Worm (Caenorhabditis elegans) whole organism, L2 larva: ENCODE data around the gene C18G1.1.
A peak's percentile ranks its signal among the peaks of the same experiment; 100 is the strongest.
"Not testable (repeated sequence)": the region's sequence is repeated elsewhere in the genome, so short reads cannot be mapped to it uniquely, and the experiment has no call there.

ENCODE experiments used
- F13H6.1 ChIP-seq: sonication (generic microtip); optimal IDR thresholded peaks from 2 replicates; lab custom pipeline; 2016; ENCODE audit warnings: missing genetic modification characterization, missing compliant biosample characterization
- Y55F3AM.14 ChIP-seq: fragments of 200-800 bp; sonication (Bioruptor generic); optimal IDR thresholded peaks from 2 replicates; lab custom pipeline; 2018; ENCODE audit warnings: mild to moderate bottlenecking, missing genetic modification characterization, missing compliant biosample characterization
- ZK546.5 ChIP-seq: sonication (generic microtip); optimal IDR thresholded peaks from 2 replicates; lab custom pipeline; 2017; ENCODE audit warnings: missing biosample characterization, missing genetic modification characterization
- alr-1 ChIP-seq: fragments of 150-350 bp; optimal IDR thresholded peaks from 2 replicates; lab custom pipeline; 2014; ENCODE audit warnings: missing biosample characterization, missing genetic modification characterization
- aly-2 ChIP-seq: fragments of 150-350 bp; optimal IDR thresholded peaks from 2 replicates; lab custom pipeline; 2014; ENCODE audit warnings: missing biosample characterization, missing genetic modification characterization
- ama-1 ChIP-seq: fragments of 150-350 bp; optimal IDR thresholded peaks from 2 replicates; lab custom pipeline; 2018; ENCODE audit warnings: inconsistent platforms
- blmp-1 ChIP-seq: sonication (generic microtip); optimal IDR thresholded peaks from 2 replicates; lab custom pipeline; 2017; ENCODE audit warnings: missing genetic modification characterization, mild to moderate bottlenecking, missing compliant biosample characterization, antibody characterized with exemption, moderate library complexity; ENCODE audit not compliant: insufficient read depth
- ceh-16 ChIP-seq: fragments of 150-350 bp; optimal IDR thresholded peaks from 2 replicates; lab custom pipeline; 2014; ENCODE audit warnings: missing biosample characterization, missing genetic modification characterization
- dmd-4 ChIP-seq: sonication (generic microtip); optimal IDR thresholded peaks from 2 replicates; lab custom pipeline; 2017; ENCODE audit warnings: missing biosample characterization, missing genetic modification characterization
- egl-27 ChIP-seq: sonication (generic microtip); optimal IDR thresholded peaks from 3 replicates; lab custom pipeline; 2017; ENCODE audit warnings: missing biosample characterization, missing genetic modification reagents, missing genetic modification characterization
- elt-1 ChIP-seq: fragments of 150-350 bp; optimal IDR thresholded peaks from 2 replicates; lab custom pipeline; 2014; ENCODE audit warnings: missing biosample characterization, missing genetic modification characterization
- fos-1 ChIP-seq: fragments of 150-350 bp; optimal IDR thresholded peaks from 2 replicates; lab custom pipeline; 2014; ENCODE audit warnings: missing biosample characterization, missing genetic modification characterization
- lin-13 ChIP-seq: fragments of 150-350 bp; optimal IDR thresholded peaks from 2 replicates; lab custom pipeline; 2014; ENCODE audit warnings: missing biosample characterization, missing genetic modification reagents, missing genetic modification characterization
- lsy-2 ChIP-seq, 2 experiments: fragments of 150-350 bp in 1 of 2; sonication (generic microtip) in 1 of 2; optimal IDR thresholded peaks; 2 replicates each; lab custom pipeline; 2014 to 2017; ENCODE audit warnings: missing biosample characterization in 2 of 2, missing genetic modification characterization in 2 of 2
- mbf-1 ChIP-seq: sonication (generic microtip); optimal IDR thresholded peaks from 2 replicates; lab custom pipeline; 2017; ENCODE audit warnings: missing biosample characterization, missing genetic modification characterization
- nhr-10 ChIP-seq: sonication (generic microtip); optimal IDR thresholded peaks from 2 replicates; lab custom pipeline; 2017; ENCODE audit warnings: missing biosample characterization, missing genetic modification characterization
- nhr-12 ChIP-seq: fragments of 150-350 bp; optimal IDR thresholded peaks from 2 replicates; lab custom pipeline; 2014; ENCODE audit warnings: missing biosample characterization, missing genetic modification characterization
- nhr-21 ChIP-seq: fragments of 150-350 bp; optimal IDR thresholded peaks from 2 replicates; lab custom pipeline; 2014; ENCODE audit warnings: missing biosample characterization, missing genetic modification characterization
- nhr-23 ChIP-seq: fragments of 150-350 bp; optimal IDR thresholded peaks from 2 replicates; lab custom pipeline; 2014; ENCODE audit warnings: missing biosample characterization, missing genetic modification reagents, missing genetic modification characterization
- nhr-237 ChIP-seq: fragments of 150-350 bp; optimal IDR thresholded peaks from 2 replicates; lab custom pipeline; 2014; ENCODE audit warnings: missing biosample characterization, missing genetic modification characterization
- nhr-77 ChIP-seq: fragments of 150-350 bp; optimal IDR thresholded peaks from 2 replicates; lab custom pipeline; 2014; ENCODE audit warnings: missing biosample characterization, missing genetic modification characterization
- sem-4 ChIP-seq: fragments of 150-350 bp; optimal IDR thresholded peaks from 2 replicates; lab custom pipeline; 2014; ENCODE audit warnings: missing biosample characterization, missing genetic modification reagents, missing genetic modification characterization
- ztf-1 ChIP-seq: fragments of 200-800 bp; sonication (Bioruptor generic); conservative IDR thresholded peaks from 2 replicates; pipeline ENCODE4 v1.3.6; 2022; ENCODE audit warnings: missing genetic modification characterization, missing compliant biosample characterization

The C18G1.1 gene

DNA sequence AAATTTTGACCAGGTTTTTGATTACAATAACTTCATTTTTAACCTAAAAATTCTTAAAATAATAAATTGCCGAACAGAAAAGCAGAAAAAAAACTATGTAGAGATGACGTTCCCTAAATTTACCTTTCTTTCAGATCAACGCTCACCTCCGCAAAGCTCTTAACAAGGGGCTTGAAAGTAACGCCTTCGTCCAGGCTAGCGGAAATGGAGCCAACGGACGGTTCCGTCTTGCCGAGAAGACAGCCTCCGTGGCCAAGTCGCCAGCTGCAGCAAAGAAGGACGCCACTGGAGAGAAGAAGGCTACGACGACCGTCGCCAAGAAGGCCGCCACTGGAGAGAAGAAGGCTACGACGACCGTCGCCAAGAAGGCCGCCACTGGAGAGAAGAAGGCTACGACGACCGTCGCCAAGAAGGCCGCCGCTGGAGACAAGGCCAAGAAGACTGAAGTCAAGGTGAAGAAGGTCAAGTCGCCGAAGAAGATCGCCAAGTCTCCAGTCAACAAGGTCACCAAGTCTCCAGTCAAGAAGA lies 23.0 kb upstream of the C18G1.1 start:
- TF ChIP-seq alr-1 (no peak), Y55F3AM.14 (peak; percentile 0)

- TF ChIP-seq elt-1 (tag; lab: Kevin White, UChicago) (no peak), nhr-12 (tag; lab: Kevin White, UChicago) (no peak), Y55F3AM.14 (no peak), nhr-237 (tag; lab: Kevin White, UChicago) (no peak)
Measured at ce11 chrV:4755308-4756029, 22.3 kb upstream of the C18G1.1 start, which contains the start of gene pgl-3. pgl-3 (plus strand) TSS chrV:4755979.

DNA sequence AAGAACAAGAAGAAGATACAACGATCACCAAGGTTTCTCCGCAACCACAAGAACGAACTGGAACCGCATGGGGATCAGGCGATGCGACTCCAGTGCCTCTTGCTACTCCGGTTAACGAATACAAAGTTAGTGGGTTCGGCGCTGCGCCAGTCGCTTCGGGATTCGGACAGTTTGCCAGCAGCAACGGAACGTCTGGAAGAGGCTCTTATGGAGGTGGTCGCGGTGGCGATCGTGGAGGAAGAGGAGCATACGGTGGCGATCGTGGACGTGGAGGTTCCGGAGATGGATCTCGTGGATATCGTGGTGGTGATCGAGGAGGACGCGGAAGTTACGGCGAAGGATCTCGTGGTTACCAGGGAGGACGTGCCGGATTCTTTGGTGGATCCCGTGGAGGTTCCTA lies 19.7 kb upstream of the C18G1.1 start:
- TF ChIP-seq nhr-23 (tag; lab: Kevin White, UChicago) (no peak), nhr-21 (tag; lab: Kevin White, UChicago) (no peak), nhr-12 (tag; lab: Kevin White, UChicago) (no peak), alr-1 (no peak), ceh-16 (tag; lab: Kevin White, UChicago) (no peak), fos-1 (tag; lab: Kevin White, UChicago) (no peak), nhr-237 (tag; lab: Kevin White, UChicago) (no peak), aly-2 (tag; lab: Kevin White, UChicago) (no peak), ama-1 (lab: Kevin White, UChicago) (no peak), lsy-2 (tag; optimal IDR thresholded peaks at IDR 0.05; lab: Kevin White, UChicago) (no peak), mbf-1 (tag; lab: Kevin White, UChicago) (no peak), nhr-77 (tag; lab: Kevin White, UChicago) (no peak)
- TF ChIP-seq, all 48 proteins: peak for 0

DNA sequence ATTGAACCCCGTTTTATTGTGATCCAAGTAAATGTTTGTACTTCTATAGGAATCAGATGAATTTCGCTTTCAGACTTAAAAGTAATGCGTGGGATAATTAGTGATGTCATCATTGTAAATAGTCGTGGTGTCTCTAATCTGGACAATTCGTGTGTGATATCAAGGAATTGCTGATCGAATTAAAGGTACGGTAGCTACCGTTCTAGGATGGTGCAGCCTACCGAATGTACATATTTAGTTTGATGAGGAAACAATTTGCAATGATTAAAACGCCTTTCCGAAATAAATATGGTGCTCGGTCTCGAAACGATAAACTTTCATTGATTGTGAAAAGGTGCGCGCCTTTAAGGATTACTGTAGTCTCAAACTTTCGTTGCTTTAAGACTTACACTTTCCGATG lies 19.2 kb upstream of the C18G1.1 start:
- TF ChIP-seq ZK546.5 (tag; lab: Kevin White, UChicago) = no peak
- TF ChIP-seq nhr-77 (tag; lab: Kevin White, UChicago) = no peak
- TF ChIP-seq F13H6.1 = no peak
- no peak for TF ChIP-seq blmp-1 (tag; lab: Kevin White, UChicago)
- TF ChIP-seq, all 48 proteins: peak for 0

- TF ChIP-seq sem-4 (tag; lab: Kevin White, UChicago); lin-13 (GFP tag; lab: Kevin White, UChicago); nhr-10 (tag; lab: Kevin White, UChicago): not testable (repeated sequence)
- TF ChIP-seq, all 48 proteins: peak for 0; not testable (repeated sequence) for 48
Measured at ce11 chrV:4760674-4761073, 17.1 kb upstream of the C18G1.1 start, which contains the start of gene bgnt-1.4. bgnt-1.4 (plus strand) TSS chrV:4760974.

DNA sequence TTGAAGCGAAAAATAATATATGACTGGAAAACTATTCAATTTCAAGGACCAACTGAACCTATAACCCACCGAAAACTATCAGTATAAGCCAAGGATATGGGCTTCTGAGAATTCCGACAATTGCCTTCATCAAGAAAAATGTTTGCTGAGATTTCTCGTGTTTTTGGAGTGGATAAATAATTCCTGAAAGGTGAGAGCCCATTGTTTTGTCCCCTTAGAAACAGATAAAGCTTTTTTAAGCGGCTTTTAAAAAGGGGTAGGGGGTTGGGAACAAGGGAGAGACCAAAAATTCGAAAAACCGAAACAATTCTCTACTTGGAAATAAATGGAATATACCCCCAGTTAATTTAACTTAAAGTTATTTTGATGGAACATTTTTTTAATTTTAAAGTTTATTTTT lies 11.3 kb upstream of the C18G1.1 start, which contains the start of gene C18G1.8:
Gene C18G1.8 (minus strand): TSS at position 101 of the 400 bp plus-strand sequence.
- no peak for TF ChIP-seq ztf-1 (GFP tag; lab: Robert Waterston, UW)

ce11 chrV:4769633-4770032 lies 8.1 kb upstream of the C18G1.1 start, which contains the start of gene C18G1.9:
C18G1.9 (minus strand) TSS chrV:4769733.
- TF ChIP-seq egl-27 (tag; lab: Kevin White, UChicago) (no peak), dmd-4 (no peak)

ce11 chrV:4770408-4770947 lies 7.3 kb upstream of the C18G1.1 start, which contains the start of gene elt-7:
elt-7 (plus strand) TSS chrV:4770670.
- TF ChIP-seq lin-13 (GFP tag; lab: Kevin White, UChicago) (no peak), fos-1 (tag; lab: Kevin White, UChicago) (peak; percentile 50)
- TF ChIP-seq, all 48 proteins: peak for 1
